Worm (Caenorhabditis elegans) whole organism, midembryonic: ENCODE measurements around the gene C27F2.6.

Experiments
- cog-1 ChIP-seq: sonication (generic microtip); optimal IDR thresholded peaks from 2 replicates; lab custom pipeline; 2016; ENCODE audit warnings: missing genetic modification characterization, missing compliant biosample characterization
- klf-2 ChIP-seq: fragments of 200-800 bp; sonication (Bioruptor generic); conservative IDR thresholded peaks from 2 replicates; pipeline ENCODE4 v1.3.6; 2022; ENCODE audit warnings: missing genetic modification reagents, missing genetic modification characterization, missing compliant biosample characterization
- med-1 ChIP-seq: sonication (generic microtip); optimal IDR thresholded peaks from 2 replicates; lab custom pipeline; 2017; ENCODE audit warnings: missing genetic modification characterization, mild to moderate bottlenecking, missing compliant biosample characterization, antibody characterized with exemption, missing genetic modification reagents; ENCODE audit not compliant: insufficient read depth
- ref-1 ChIP-seq: fragments of 200-800 bp; sonication (Bioruptor generic); conservative IDR thresholded peaks from 2 replicates; pipeline ENCODE4 v1.3.6; 2022; ENCODE audit warnings: missing genetic modification reagents, missing genetic modification characterization, missing compliant biosample characterization
- ztf-29 ChIP-seq: fragments of 200-800 bp; sonication (Bioruptor generic); IDR thresholded peaks from 2 replicates; pipeline ENCODE4 v1.3.6; 2022; ENCODE audit warnings: missing genetic modification reagents, missing genetic modification characterization, missing compliant biosample characterization

- TF ChIP-seq klf-2 (GFP tag; lab: Robert Waterston, UW) (no peak), med-1 (GFP tag; lab: Kevin White, UChicago) (no peak), cog-1 (no peak), ref-1 (GFP tag; lab: Robert Waterston, UW) (no peak), ztf-29 (no peak)
Observed at ce11 chrIII:4932203-4932699, 48.0 kb downstream of the C27F2.6 start, which contains the start of the genes C26E6.12 and eri-9.
